Worm (Caenorhabditis elegans) whole organism, late embryonic: Measurements from ENCODE around the gene syf-3.

Experiments used
- C08G9.2 ChIP-seq: sonication (generic microtip); optimal IDR thresholded peaks from 2 replicates; lab custom pipeline; 2016; ENCODE audit warnings: mild to moderate bottlenecking, missing genetic modification characterization, moderate library complexity, missing compliant biosample characterization
- ama-1 ChIP-seq: fragments of 150-350 bp; optimal IDR thresholded peaks from 2 replicates; lab custom pipeline; 2014
- ceh-14 ChIP-seq: sonication (generic microtip); optimal IDR thresholded peaks from 2 replicates; lab custom pipeline; 2016; ENCODE audit warnings: missing genotype, missing genetic modification characterization, missing compliant biosample characterization
- ceh-31 ChIP-seq: sonication (generic microtip); optimal IDR thresholded peaks from 2 replicates; lab custom pipeline; 2016; ENCODE audit warnings: missing genetic modification characterization, missing compliant biosample characterization
- ceh-9 ChIP-seq: sonication (generic microtip); optimal IDR thresholded peaks from 2 replicates; lab custom pipeline; 2016; ENCODE audit warnings: mild to moderate bottlenecking, missing genetic modification characterization, inconsistent platforms, missing compliant biosample characterization
- dve-1 ChIP-seq: sonication (generic microtip); optimal IDR thresholded peaks from 2 replicates; lab custom pipeline; 2017; ENCODE audit warnings: antibody characterized with exemption, mild to moderate bottlenecking, missing genetic modification characterization, missing compliant biosample characterization
- fkh-10 ChIP-seq: fragments of 150-350 bp; optimal IDR thresholded peaks from 2 replicates; lab custom pipeline; 2014; ENCODE audit warnings: missing biosample characterization, missing genetic modification reagents, missing genetic modification characterization
- hlh-8 ChIP-seq: sonication (generic microtip); optimal IDR thresholded peaks from 2 replicates; lab custom pipeline; 2016; ENCODE audit warnings: missing genotype, missing genetic modification characterization, missing compliant biosample characterization
- lin-11 ChIP-seq: fragments of 200-800 bp; sonication (Bioruptor generic); optimal IDR thresholded peaks from 2 replicates; lab custom pipeline; 2018; ENCODE audit warnings: mild to moderate bottlenecking, missing genetic modification characterization, missing compliant biosample characterization
- nhr-11 ChIP-seq: fragments of 150-350 bp; optimal IDR thresholded peaks from 2 replicates; lab custom pipeline; 2014; ENCODE audit warnings: missing biosample characterization, missing genetic modification characterization
- pag-3 ChIP-seq: sonication (generic microtip); optimal IDR thresholded peaks from 2 replicates; lab custom pipeline; 2016; ENCODE audit warnings: missing compliant biosample characterization, missing genetic modification characterization, borderline replicate concordance
- sox-4 ChIP-seq: sonication (generic microtip); optimal IDR thresholded peaks from 2 replicates; lab custom pipeline; 2017; ENCODE audit warnings: mild to moderate bottlenecking, missing genetic modification characterization, inconsistent platforms, missing compliant biosample characterization
- ttx-3 ChIP-seq: sonication (generic microtip); optimal IDR thresholded peaks from 2 replicates; lab custom pipeline; 2016; ENCODE audit warnings: missing genetic modification reagents, missing genetic modification characterization, missing compliant biosample characterization
- unc-55 ChIP-seq: sonication (generic microtip); optimal IDR thresholded peaks from 2 replicates; lab custom pipeline; 2017; ENCODE audit warnings: missing biosample characterization, missing genetic modification reagents, missing genetic modification characterization

DNA sequence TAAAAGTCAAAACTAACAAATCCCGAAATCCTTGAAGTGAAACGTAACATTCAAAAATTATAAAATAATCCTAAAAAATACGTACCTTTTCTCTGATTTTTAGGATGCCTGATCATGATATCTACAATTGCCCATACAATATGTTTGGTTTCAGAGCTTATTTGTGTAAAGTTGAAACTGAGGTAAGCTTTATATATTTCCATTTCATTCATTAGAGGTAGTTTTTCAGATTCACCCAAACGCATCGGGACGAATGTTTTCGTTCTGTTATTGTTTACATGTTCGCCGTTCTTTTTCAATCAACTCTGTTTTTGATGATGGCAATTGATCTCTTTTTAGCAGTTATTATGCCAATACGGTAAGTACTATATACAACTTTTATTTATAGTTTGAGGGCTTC is 11.8 kb upstream of the syf-3 start:
- no peak for TF ChIP-seq unc-55 (GFP tag; lab: Kevin White, UChicago)
- no peak for TF ChIP-seq ama-1 (lab: Kevin White, UChicago)
- TF ChIP-seq hlh-8 (tag; lab: Kevin White, UChicago) = no peak
- TF ChIP-seq sox-4 = no peak
- TF ChIP-seq dve-1 = no peak
- no peak for TF ChIP-seq ttx-3
- no peak for TF ChIP-seq fkh-10 (GFP tag; lab: Kevin White, UChicago)
- TF ChIP-seq lin-11 (tag; lab: Kevin White, UChicago) = no peak
- no peak for TF ChIP-seq pag-3 (tag; lab: Kevin White, UChicago)
- no peak for TF ChIP-seq nhr-11 (tag; lab: Kevin White, UChicago)
- no peak for TF ChIP-seq ceh-31 (tag; lab: Kevin White, UChicago)
- TF ChIP-seq ceh-14 (tag; lab: Kevin White, UChicago) = no peak
- no peak for TF ChIP-seq ceh-9
- TF ChIP-seq C08G9.2 (tag; lab: Kevin White, UChicago) = no peak
